Worm (Caenorhabditis elegans) whole organism, L1 larva: ENCODE measurements around the gene nlp-49.

ENCODE experiments used
- lin-35 ChIP-seq, 2 experiments: fragments of 150-350 bp; optimal IDR thresholded peaks; 2 replicates each; lab custom pipeline; 2014; ENCODE audit warnings: missing biosample characterization in 2 of 2, missing genetic modification characterization in 2 of 2, missing genetic modification reagents in 2 of 2
- nhr-237 ChIP-seq: fragments of 150-350 bp; optimal IDR thresholded peaks from 2 replicates; lab custom pipeline; 2014; ENCODE audit warnings: missing biosample characterization, missing genetic modification characterization
- skn-1 ChIP-seq: fragments of 150-350 bp; optimal IDR thresholded peaks from 2 replicates; lab custom pipeline; 2014; ENCODE audit warnings: missing biosample characterization, missing genetic modification characterization

DNA sequence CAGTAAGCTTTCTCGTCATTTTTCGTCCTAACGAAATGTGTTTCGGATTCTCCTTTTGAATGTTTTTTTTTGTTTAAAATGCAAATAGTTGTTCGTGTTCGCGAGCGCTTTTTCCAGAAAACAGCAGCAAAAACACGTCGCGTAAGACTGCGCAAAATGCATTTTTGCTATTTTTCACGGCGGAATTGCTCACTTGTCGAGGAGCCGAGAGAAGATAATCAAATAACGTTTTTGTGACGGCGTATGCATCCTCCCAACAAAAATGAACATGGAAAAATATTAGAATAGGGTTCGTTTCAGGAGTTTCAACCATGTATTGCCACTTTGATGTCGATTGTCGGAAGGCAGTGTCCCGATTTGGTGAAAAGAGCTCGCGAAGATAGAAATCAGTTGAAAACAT lies 27.4 kb upstream of the nlp-49 start:
- TF ChIP-seq lin-35 (GFP tag; optimal IDR thresholded peaks at IDR 0.05; lab: Kevin White, UChicago) (no peak), nhr-237 (tag; lab: Kevin White, UChicago) (no peak), skn-1 (tag; lab: Kevin White, UChicago) (no peak)
